Fruit fly (Drosophila melanogaster): ENCODE data around the gene CG33337.

DNA sequence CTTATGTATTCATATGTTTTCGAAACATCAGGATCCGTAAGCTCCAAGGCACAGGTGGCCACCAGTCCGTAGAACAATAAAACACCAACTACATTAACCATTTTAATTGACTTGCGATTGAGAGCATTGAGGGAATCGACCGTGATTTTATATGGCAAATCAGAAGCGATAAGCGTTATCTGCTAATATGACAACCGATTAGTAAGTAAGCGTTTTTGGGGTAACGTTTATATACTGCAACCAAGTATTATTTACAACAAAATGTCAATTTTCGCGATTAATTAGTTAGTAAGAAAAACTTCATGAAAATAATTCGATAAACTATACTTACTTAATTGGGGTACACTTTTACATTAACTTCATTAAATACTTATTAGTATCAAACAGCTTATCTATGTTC is 3.6 kb upstream of the CG33337 start, which contains the start of gene CG16723:
- TF ChIP-seq usp (GFP tag; optimal IDR thresholded peaks at IDR 0.05) (no peak), Dll (optimal IDR thresholded peaks at IDR 0.05) (no peak)
